Worm (Caenorhabditis elegans) whole organism, early embryonic: ENCODE data around the gene dmsr-13.

ENCODE experiments used
- B0310.2 ChIP-seq: sonication (generic microtip); optimal IDR thresholded peaks from 2 replicates; lab custom pipeline; 2016; ENCODE audit warnings: mild to moderate bottlenecking, missing genetic modification characterization, missing compliant biosample characterization
- F13C5.2 ChIP-seq: sonication (generic microtip); optimal IDR thresholded peaks from 2 replicates; lab custom pipeline; 2017; ENCODE audit warnings: mild to moderate bottlenecking, missing genetic modification characterization, inconsistent platforms, missing compliant biosample characterization
- aly-1 ChIP-seq: sonication (generic microtip); optimal IDR thresholded peaks from 2 replicates; lab custom pipeline; 2016; ENCODE audit warnings: missing genetic modification characterization, missing compliant biosample characterization
- ama-1 ChIP-seq: fragments of 150-350 bp; optimal IDR thresholded peaks from 2 replicates; lab custom pipeline; 2014
- ceh-13 ChIP-seq: fragments of 200-800 bp; sonication (Bioruptor generic); optimal IDR thresholded peaks from 2 replicates; lab custom pipeline; 2018; ENCODE audit warnings: mild to moderate bottlenecking, missing genetic modification characterization, missing compliant biosample characterization
- ceh-36 ChIP-seq: sonication (generic microtip); optimal IDR thresholded peaks from 2 replicates; lab custom pipeline; 2016; ENCODE audit warnings: missing genetic modification characterization, inconsistent platforms, missing compliant biosample characterization
- ets-7 ChIP-seq: sonication (generic microtip); optimal IDR thresholded peaks from 2 replicates; lab custom pipeline; 2016; ENCODE audit warnings: missing genotype, missing genetic modification characterization, missing compliant biosample characterization
- flt-1 ChIP-seq: fragments of 200-800 bp; sonication (Bioruptor generic); IDR thresholded peaks from 2 replicates; pipeline ENCODE4 v1.3.6; 2022; ENCODE audit warnings: missing genetic modification characterization, missing compliant biosample characterization
- hmbx-1 ChIP-seq: sonication (generic microtip); optimal IDR thresholded peaks from 2 replicates; lab custom pipeline; 2016; ENCODE audit warnings: mild to moderate bottlenecking, missing genetic modification characterization, missing compliant biosample characterization
- hmg-4 ChIP-seq: fragments of 200-800 bp; sonication (Bioruptor generic); optimal IDR thresholded peaks from 2 replicates; lab custom pipeline; 2018; ENCODE audit warnings: mild to moderate bottlenecking, missing genetic modification characterization, missing compliant biosample characterization
- hnd-1 ChIP-seq: sonication (generic microtip); optimal IDR thresholded peaks from 2 replicates; lab custom pipeline; 2016; ENCODE audit warnings: missing genetic modification characterization, missing compliant biosample characterization
- pes-1 ChIP-seq: fragments of 200-800 bp; sonication (Bioruptor generic); IDR thresholded peaks from 2 replicates; pipeline ENCODE4 v1.3.6; 2022; ENCODE audit warnings: missing genetic modification reagents, missing genetic modification characterization, missing compliant biosample characterization
- scrt-1 ChIP-seq: fragments of 200-800 bp; sonication (Bioruptor generic); IDR thresholded peaks from 2 replicates; pipeline ENCODE4 v1.3.6; 2022; ENCODE audit warnings: missing genetic modification characterization, missing compliant biosample characterization
- sea-1 ChIP-seq: fragments of 200-800 bp; sonication (Bioruptor generic); conservative IDR thresholded peaks from 2 replicates; pipeline ENCODE4 v1.3.6; 2022; ENCODE audit warnings: missing genetic modification characterization, missing compliant biosample characterization
- tbx-11 ChIP-seq: fragments of 200-800 bp; sonication (Bioruptor generic); IDR thresholded peaks from 2 replicates; pipeline ENCODE4 v1.3.6; 2022; ENCODE audit warnings: missing genetic modification characterization, missing compliant biosample characterization
- tbx-37 ChIP-seq: fragments of 200-800 bp; sonication (Bioruptor generic); conservative IDR thresholded peaks from 2 replicates; pipeline ENCODE4 v1.3.6; 2022; ENCODE audit warnings: missing genetic modification reagents, missing genetic modification characterization, missing compliant biosample characterization
- tra-4 ChIP-seq: sonication (generic microtip); optimal IDR thresholded peaks from 2 replicates; lab custom pipeline; 2017; ENCODE audit warnings: missing genetic modification characterization, missing compliant biosample characterization

Gene dmsr-13

DNA sequence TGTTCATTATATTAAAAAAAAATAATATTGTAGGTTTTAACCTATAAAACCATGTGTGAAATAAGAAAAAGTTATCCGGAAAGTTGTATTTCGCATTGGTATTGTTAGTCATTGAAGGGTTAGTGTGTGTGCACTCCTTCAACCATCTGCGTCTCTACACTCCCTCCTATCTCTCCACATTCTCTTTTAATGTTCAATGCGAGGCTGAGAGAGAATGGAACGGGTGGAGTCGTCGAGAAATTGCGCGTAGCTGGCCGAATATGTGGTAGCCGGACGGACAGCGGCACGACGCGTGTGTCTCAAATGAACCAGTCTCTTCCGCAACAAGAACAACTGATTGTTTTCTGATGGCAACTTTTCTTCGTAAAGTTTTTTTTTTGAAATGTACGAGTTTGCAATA is 22.8 kb downstream of the dmsr-13 start:
- TF ChIP-seq ceh-36, result no peak
- no peak for TF ChIP-seq scrt-1
- no peak for TF ChIP-seq ceh-13 (GFP tag; lab: Kevin White, UChicago)
- no peak for TF ChIP-seq aly-1 (tag; lab: Kevin White, UChicago)
- no peak for TF ChIP-seq hnd-1 (tag; lab: Kevin White, UChicago)
- TF ChIP-seq F13C5.2 (tag; lab: Kevin White, UChicago), result no peak
- TF ChIP-seq B0310.2 (tag; lab: Kevin White, UChicago), result no peak
- TF ChIP-seq hmbx-1 (tag; lab: Kevin White, UChicago), result no peak
- TF ChIP-seq pes-1 (GFP tag; lab: Robert Waterston, UW), result no peak
- TF ChIP-seq ets-7, result no peak
- TF ChIP-seq tra-4, result no peak
- no peak for TF ChIP-seq sea-1 (GFP tag; lab: Robert Waterston, UW)
- TF ChIP-seq hmg-4 (GFP tag; lab: Kevin White, UChicago), result no peak
- TF ChIP-seq tbx-11 (GFP tag; lab: Robert Waterston, UW), result no peak
- TF ChIP-seq flt-1 (GFP tag; lab: Robert Waterston, UW), result no peak

DNA sequence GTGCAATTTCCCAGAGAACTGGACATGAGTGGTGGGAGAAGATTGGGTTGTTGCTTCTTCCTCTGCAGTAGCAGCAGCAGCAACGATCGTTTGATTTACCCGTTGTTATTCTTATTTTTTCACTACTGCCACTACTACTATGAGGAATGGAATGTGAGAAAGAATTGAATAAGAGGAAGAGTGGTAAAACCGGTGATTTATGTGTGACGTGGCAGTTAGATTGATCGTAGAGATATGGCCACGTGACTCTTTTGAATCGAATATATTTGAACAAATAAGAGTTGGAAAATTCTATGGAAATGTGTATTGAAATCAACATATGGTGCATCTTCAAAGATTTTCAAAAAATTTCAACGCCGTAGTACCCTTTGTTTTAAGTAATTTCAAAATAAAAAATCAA is 23.4 kb downstream of the dmsr-13 start:
- no peak for TF ChIP-seq sea-1 (GFP tag; lab: Robert Waterston, UW)
- TF ChIP-seq ceh-36, result no peak
- no peak for TF ChIP-seq hnd-1 (tag; lab: Kevin White, UChicago)
- TF ChIP-seq tbx-37 (GFP tag; lab: Robert Waterston, UW), result no peak
- no peak for TF ChIP-seq ama-1 (lab: Kevin White, UChicago)
- no peak for TF ChIP-seq hmg-4 (GFP tag; lab: Kevin White, UChicago)
- TF ChIP-seq aly-1 (tag; lab: Kevin White, UChicago), result no peak
- TF ChIP-seq F13C5.2 (tag; lab: Kevin White, UChicago), result no peak
- no peak for TF ChIP-seq B0310.2 (tag; lab: Kevin White, UChicago)
- TF ChIP-seq pes-1 (GFP tag; lab: Robert Waterston, UW), result no peak
- TF ChIP-seq ets-7, result no peak
- TF ChIP-seq hmbx-1 (tag; lab: Kevin White, UChicago), result no peak

DNA sequence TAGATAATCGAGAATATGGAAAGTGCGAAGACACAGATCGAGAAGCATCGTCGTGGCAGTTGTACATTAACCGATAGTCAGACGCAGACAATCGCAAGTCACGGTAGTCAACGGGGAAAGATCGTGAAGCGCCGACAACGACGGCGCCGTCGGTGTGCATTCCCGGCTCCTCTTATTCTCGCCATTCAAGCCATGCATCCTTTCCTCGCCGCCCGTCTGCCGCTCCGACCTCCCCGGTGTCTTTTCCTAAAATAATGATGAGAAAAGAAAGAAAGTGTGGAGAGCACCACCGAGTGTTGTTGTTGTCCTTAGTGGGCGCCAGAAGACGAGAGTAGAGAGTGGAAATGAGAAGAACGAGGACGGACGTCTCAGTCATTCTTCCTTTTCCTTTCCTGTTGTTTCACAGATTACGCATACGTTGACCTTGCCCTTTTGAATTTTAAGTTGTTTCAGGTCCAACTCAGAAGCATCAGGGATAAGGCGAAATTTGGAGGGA is 25.9 kb downstream of the dmsr-13 start, which contains the start of gene ZC404.1:
Gene ZC404.1 (plus strand): TSS at position 446 of the 496 bp plus-strand sequence.
- no peak for TF ChIP-seq B0310.2 (tag; lab: Kevin White, UChicago)

DNA sequence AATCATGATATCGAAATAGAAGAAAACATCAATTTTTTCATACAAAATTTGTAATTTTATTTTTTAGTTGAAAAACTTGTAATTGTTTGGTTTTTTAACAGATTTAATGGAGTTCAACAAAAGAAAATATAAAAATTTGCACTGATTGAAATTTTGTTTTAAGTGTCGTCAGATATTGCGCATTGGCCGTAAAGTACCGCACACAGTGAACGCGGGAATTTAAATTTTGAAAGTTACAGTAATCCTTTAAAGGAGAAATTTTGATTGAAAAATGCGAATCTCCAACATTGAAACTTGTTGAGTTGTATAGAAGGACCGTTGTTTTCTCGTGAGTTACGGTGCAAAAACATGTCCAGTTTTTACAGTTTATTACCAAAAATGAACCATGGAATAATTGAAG is 26.7 kb downstream of the dmsr-13 start:
- TF ChIP-seq aly-1 (tag; lab: Kevin White, UChicago) (no peak), ets-7 (no peak), tbx-37 (GFP tag; lab: Robert Waterston, UW) (no peak), tbx-11 (GFP tag; lab: Robert Waterston, UW) (no peak), ceh-36 (no peak), hnd-1 (tag; lab: Kevin White, UChicago) (no peak), B0310.2 (tag; lab: Kevin White, UChicago) (no peak), ama-1 (lab: Kevin White, UChicago) (no peak), hmbx-1 (tag; lab: Kevin White, UChicago) (no peak), hmg-4 (GFP tag; lab: Kevin White, UChicago) (no peak)

DNA sequence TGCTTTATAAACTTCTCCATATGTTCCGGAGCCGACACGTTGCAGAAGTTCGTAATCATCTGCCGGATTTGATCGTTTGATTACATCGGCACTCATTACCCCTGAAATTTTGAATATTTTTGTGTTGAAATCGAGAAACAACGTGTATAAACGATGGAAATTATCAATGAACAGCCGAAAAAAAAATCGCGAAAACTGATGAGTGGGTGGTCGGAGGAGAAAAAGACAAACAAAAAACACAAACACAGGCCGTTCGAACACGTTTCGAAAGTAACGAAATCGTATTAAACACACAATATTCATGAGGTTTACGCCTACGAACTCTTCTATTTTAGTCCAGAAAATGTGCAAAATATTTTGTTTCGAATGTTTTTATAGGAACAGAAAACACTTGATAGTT is 27.1 kb downstream of the dmsr-13 start, which contains the start of gene gck-2:
Gene gck-2 (minus strand): TSS at position 101 of the 400 bp plus-strand sequence.
- TF ChIP-seq F13C5.2 (tag; lab: Kevin White, UChicago) (no peak), aly-1 (tag; lab: Kevin White, UChicago) (no peak), hmbx-1 (tag; lab: Kevin White, UChicago) (no peak), B0310.2 (tag; lab: Kevin White, UChicago) (no peak), ama-1 (lab: Kevin White, UChicago) (no peak), tbx-37 (GFP tag; lab: Robert Waterston, UW) (no peak), tra-4 (no peak), scrt-1 (no peak), flt-1 (GFP tag; lab: Robert Waterston, UW) (no peak), tbx-11 (GFP tag; lab: Robert Waterston, UW) (no peak)

DNA sequence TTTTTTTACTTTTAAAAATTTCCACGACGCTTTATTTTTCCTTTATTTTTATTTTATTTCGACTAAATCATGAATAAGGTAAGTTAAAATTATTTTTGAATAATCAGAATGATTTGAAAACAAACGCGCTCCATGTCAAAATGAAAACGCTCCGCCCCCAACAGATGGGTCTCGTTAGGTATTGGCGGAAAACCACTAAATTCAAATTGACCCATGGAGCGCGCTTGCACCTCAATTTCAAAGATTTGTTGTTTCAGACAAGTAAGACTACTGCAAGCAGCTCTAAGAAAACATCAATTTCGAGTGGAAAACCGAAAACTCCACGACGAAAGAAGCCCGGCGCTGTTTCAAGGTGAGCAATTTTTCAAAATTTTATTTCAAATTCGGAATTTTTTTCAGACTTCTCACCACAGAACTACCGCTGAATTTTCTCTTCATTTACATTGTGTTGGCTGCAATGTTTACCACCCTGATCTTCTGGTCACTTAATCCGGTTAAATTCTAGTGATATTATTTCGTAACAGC is 31.7 kb downstream of the dmsr-13 start, which contains the start of gene ZC404.2:
Gene ZC404.2 (plus strand): TSS at position 47 of the 525 bp plus-strand sequence.
- peak; percentile 69 for TF ChIP-seq ama-1 (lab: Kevin White, UChicago)
- TF ChIP-seq ets-7, result no peak
- TF ChIP-seq scrt-1, result 0 out of 2 replicates have a peak, but pooled peaks have one; percentile 13
- no peak for TF ChIP-seq sea-1 (GFP tag; lab: Robert Waterston, UW)
- TF ChIP-seq ceh-36, result no peak

DNA sequence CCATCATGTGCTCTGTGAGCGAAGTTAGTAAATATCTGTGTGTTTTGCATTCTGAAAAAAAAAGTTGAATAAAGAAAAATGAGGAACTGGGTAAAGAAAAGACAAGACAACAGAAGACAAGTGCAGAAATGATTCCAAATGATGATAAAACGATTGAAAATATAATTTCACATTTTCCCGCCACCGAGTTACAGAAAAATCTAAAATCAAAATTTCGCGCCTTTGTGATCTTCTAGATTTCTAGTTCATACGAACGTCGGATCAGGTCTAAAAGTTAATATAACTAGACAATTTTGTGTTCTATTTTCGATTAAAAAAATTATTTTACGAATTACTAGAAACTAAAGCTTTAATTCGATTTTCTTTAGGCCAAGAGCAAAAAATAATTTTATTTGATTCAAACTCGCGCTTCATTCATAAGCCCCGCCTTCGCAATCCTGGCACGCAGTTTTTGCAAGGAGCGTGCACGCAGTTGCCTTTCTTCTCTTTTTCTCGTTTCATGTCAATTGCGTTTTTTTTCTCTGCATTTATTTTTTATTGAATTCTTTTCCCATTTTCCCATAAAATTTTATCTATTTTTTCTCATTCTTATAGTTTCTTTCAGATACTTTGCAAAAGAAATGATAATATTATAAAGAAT is 34.7 kb downstream of the dmsr-13 start, which contains the start of the genes spn-4 and spe-39:
Gene spn-4 (minus strand): TSS at position 51 of the 640 bp plus-strand sequence.
Gene spe-39 (plus strand): TSS at position 599 of the 640 bp plus-strand sequence.
- TF ChIP-seq hnd-1 (tag; lab: Kevin White, UChicago) (no peak), scrt-1 (no peak), F13C5.2 (tag; lab: Kevin White, UChicago) (peak; percentile 71), ama-1 (lab: Kevin White, UChicago) (no peak), B0310.2 (tag; lab: Kevin White, UChicago) (no peak), ceh-13 (GFP tag; lab: Kevin White, UChicago) (peak; percentile 3), aly-1 (tag; lab: Kevin White, UChicago) (no peak), pes-1 (GFP tag; lab: Robert Waterston, UW) (no peak), tra-4 (no peak), ets-7 (peak; percentile 26), hmg-4 (GFP tag; lab: Kevin White, UChicago) (no peak), ceh-36 (no peak), sea-1 (GFP tag; lab: Robert Waterston, UW) (0 out of 2 replicates have a peak, but pooled peaks have one; percentile 56), tbx-37 (GFP tag; lab: Robert Waterston, UW) (no peak), hmbx-1 (tag; lab: Kevin White, UChicago) (no peak), flt-1 (GFP tag; lab: Robert Waterston, UW) (no peak), tbx-11 (GFP tag; lab: Robert Waterston, UW) (no peak)
